ENCODE assay signal across 3 worm cellular contexts in the genomic region with DNA sequence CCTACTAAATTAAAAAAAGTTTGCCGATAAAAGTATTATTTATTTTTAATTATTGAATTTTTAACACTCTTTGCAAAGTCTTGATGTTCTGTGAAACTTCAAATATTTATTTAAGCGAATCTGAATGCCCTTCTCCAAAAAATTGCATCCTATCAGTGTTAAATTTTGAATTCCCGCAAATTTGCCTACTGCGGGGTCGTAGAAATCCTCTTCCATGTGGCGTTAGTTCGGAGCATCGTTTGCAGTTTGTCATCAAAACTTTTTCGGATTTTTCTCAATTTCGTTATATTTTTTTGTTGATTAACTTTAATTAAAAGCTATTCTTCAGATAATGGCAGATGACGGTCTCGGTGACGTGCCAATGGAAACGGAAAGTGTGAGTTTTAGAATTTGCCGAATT.
TF ChIP-seq lines count a peak whose summit lies in the region.

TSS of gene ufd-3 (plus strand) at position 324 of the 400 bp plus-strand sequence.

TF ChIP-seq in whole organism, L1 larva, 84 proteins besides CTCF, POLR2A, EP300 and RAD21 (continued from another document and continues in another):
- TF ChIP-seq ceh-8 (GFP tag; optimal IDR thresholded peaks at IDR 0.05; lab: Kevin White, UChicago) (peak; percentile 61), snu-23 (GFP tag; optimal IDR thresholded peaks at IDR 0.05; lab: Kevin White, UChicago) (peak; percentile 92), ztf-11 (tag; optimal IDR thresholded peaks at IDR 0.05; lab: Kevin White, UChicago) (peak in 1 of 2 experiments; percentile 94), ceh-63 (GFP tag; optimal IDR thresholded peaks at IDR 0.05; lab: Kevin White, UChicago) (no peak), pax-3 (tag; optimal IDR thresholded peaks at IDR 0.05; lab: Kevin White, UChicago) (peak; percentile 90), ces-1 (GFP tag; optimal IDR thresholded peaks at IDR 0.05; lab: Kevin White, UChicago) (no peak), sup-37 (GFP tag; optimal IDR thresholded peaks at IDR 0.05; lab: Kevin White, UChicago) (peak; percentile 59), fkh-4 (tag; optimal IDR thresholded peaks at IDR 0.05; lab: Kevin White, UChicago; ENCODE audit: borderline replicate concordance) (peak; percentile 90), nhr-237 (tag; optimal IDR thresholded peaks at IDR 0.05; lab: Kevin White, UChicago) (peak; percentile 37), sox-4 (tag; optimal IDR thresholded peaks at IDR 0.05; lab: Kevin White, UChicago) (peak; percentile 92), unc-30 (tag; optimal IDR thresholded peaks at IDR 0.05; lab: Kevin White, UChicago) (no peak), hlh-17 (GFP tag; optimal IDR thresholded peaks at IDR 0.05; lab: Kevin White, UChicago; ENCODE audit: borderline replicate concordance) (no peak), zag-1 (tag; optimal IDR thresholded peaks at IDR 0.05; lab: Kevin White, UChicago) (peak; percentile 15), fkh-10 (GFP tag; optimal IDR thresholded peaks at IDR 0.05; lab: Kevin White, UChicago) (peak; percentile 50), tbx-2 (tag; optimal IDR thresholded peaks at IDR 0.05; lab: Kevin White, UChicago) (peak; percentile 93), C16A3.4 (tag; optimal IDR thresholded peaks at IDR 0.05; lab: Kevin White, UChicago) (peak; percentile 93), nhr-11 (tag; optimal IDR thresholded peaks at IDR 0.05; lab: Kevin White, UChicago) (peak; percentile 89), efl-3 (GFP tag; optimal IDR thresholded peaks at IDR 0.05; lab: Kevin White, UChicago) (no peak), aha-1 (tag; optimal IDR thresholded peaks at IDR 0.05; lab: Kevin White, UChicago) (no peak), irx-1 (tag; optimal IDR thresholded peaks at IDR 0.05; lab: Kevin White, UChicago) (peak; percentile 95), nhr-90 (tag; optimal IDR thresholded peaks at IDR 0.05; lab: Kevin White, UChicago; ENCODE audit: poor library complexity) (peak; percentile 93), C04F5.9 (tag; optimal IDR thresholded peaks at IDR 0.05; lab: Kevin White, UChicago) (peak; percentile 85), jun-1 (tag; optimal IDR thresholded peaks at IDR 0.05; lab: Kevin White, UChicago) (peak; percentile 68), pag-3 (tag; optimal IDR thresholded peaks at IDR 0.05; lab: Kevin White, UChicago; ENCODE audit: borderline replicate concordance, insufficient read depth) (no peak), ztf-4 (tag; optimal IDR thresholded peaks at IDR 0.05; lab: Kevin White, UChicago) (peak; percentile 47), nhr-76 (tag; optimal IDR thresholded peaks at IDR 0.05; lab: Kevin White, UChicago) (no peak), isw-1 (GFP tag; IDR thresholded peaks at IDR 0.05; lab: Robert Waterston, UW) (peak; percentile 83), lin-39 (tag; optimal IDR thresholded peaks at IDR 0.05; lab: Kevin White, UChicago) (peak; percentile 73), pqm-1 (tag; optimal IDR thresholded peaks at IDR 0.05; lab: Kevin White, UChicago) (no peak), elt-3 (tag; optimal IDR thresholded peaks at IDR 0.05; lab: Kevin White, UChicago) (peak in 5 of 6 experiments; percentile 8 to 95 (median 49)), tlp-1 (tag; optimal IDR thresholded peaks at IDR 0.05; lab: Kevin White, UChicago) (no peak), lin-14 (GFP tag; optimal IDR thresholded peaks at IDR 0.05; lab: Kevin White, UChicago) (peak; percentile 91), hlh-4 (tag; optimal IDR thresholded peaks at IDR 0.05; lab: Kevin White, UChicago) (peak; percentile 63), unc-62 (GFP tag; optimal IDR thresholded peaks at IDR 0.05; lab: Kevin White, UChicago) (no peak), Y116A8C.19 (tag; optimal IDR thresholded peaks at IDR 0.05; lab: Kevin White, UChicago; ENCODE audit: borderline replicate concordance) (peak; percentile 80), rnt-1 (tag; optimal IDR thresholded peaks at IDR 0.05; lab: Kevin White, UChicago) (peak; percentile 99), nhr-71 (tag; optimal IDR thresholded peaks at IDR 0.05; lab: Kevin White, UChicago) (peak; percentile 96), xbp-1 (tag; optimal IDR thresholded peaks at IDR 0.05; lab: Kevin White, UChicago) (peak; percentile 92), nhr-77 (tag; optimal IDR thresholded peaks at IDR 0.05; lab: Kevin White, UChicago) (peak; percentile 48), nhr-28 (tag; optimal IDR thresholded peaks at IDR 0.05; lab: Kevin White, UChicago) (no peak), snpc-4 (tag; optimal IDR thresholded peaks at IDR 0.05; lab: Kevin White, UChicago) (peak; percentile 78)

TF ChIP-seq in whole organism, L3 larva, 47 proteins besides CTCF, POLR2A, EP300 and RAD21 (continued from another document):
- TF ChIP-seq R02D3.7 (tag; optimal IDR thresholded peaks at IDR 0.05; lab: Kevin White, UChicago) (peak; percentile 65), nhr-11 (tag; optimal IDR thresholded peaks at IDR 0.05; lab: Kevin White, UChicago) (peak; percentile 72), mml-1 (tag; optimal IDR thresholded peaks at IDR 0.05; lab: Kevin White, UChicago) (no peak), unc-62 (GFP tag; optimal IDR thresholded peaks at IDR 0.05; lab: Kevin White, UChicago) (no peak), nhr-25 (tag; optimal IDR thresholded peaks at IDR 0.05; lab: Kevin White, UChicago) (peak; percentile 76), snpc-4 (tag; optimal IDR thresholded peaks at IDR 0.05; lab: Kevin White, UChicago) (peak; percentile 70), ceh-9 (tag; optimal IDR thresholded peaks at IDR 0.05; lab: Kevin White, UChicago) (no peak), lsy-12 (tag; optimal IDR thresholded peaks at IDR 0.05; lab: Kevin White, UChicago) (peak; percentile 39), egl-5 (tag; optimal IDR thresholded peaks at IDR 0.05; lab: Kevin White, UChicago) (peak; percentile 23), ztf-11 (tag; optimal IDR thresholded peaks at IDR 0.05; lab: Kevin White, UChicago) (no peak)

TF ChIP-seq in whole organism, young adult, 124 proteins besides CTCF, POLR2A, EP300 and RAD21 (continued from another document and continues in another):
- TF ChIP-seq attf-3 (GFP tag; conservative IDR thresholded peaks at IDR 0.05; lab: Robert Waterston, UW) (peak; percentile 92), repo-1 (tag; optimal IDR thresholded peaks at IDR 0.05; lab: Kevin White, UChicago) (peak; percentile 1), ceh-27 (GFP tag; optimal IDR thresholded peaks at IDR 0.05; lab: Kevin White, UChicago) (peak; percentile 90), nhr-179 (tag; optimal IDR thresholded peaks at IDR 0.05; lab: Kevin White, UChicago) (no peak), lin-54 (GFP tag; optimal IDR thresholded peaks at IDR 0.05; lab: Kevin White, UChicago) (peak; percentile 99), ztf-18 (tag; optimal IDR thresholded peaks at IDR 0.05; lab: Kevin White, UChicago) (peak; percentile 41), hmg-1.2 (GFP tag; IDR thresholded peaks at IDR 0.05; lab: Robert Waterston, UW) (peak; percentile 42), lin-26 (GFP tag; IDR thresholded peaks at IDR 0.05; lab: Robert Waterston, UW) (no peak), B0019.2 (GFP tag; conservative IDR thresholded peaks at IDR 0.05; lab: Robert Waterston, UW) (no peak), ets-4 (GFP tag; optimal IDR thresholded peaks at IDR 0.05; lab: Kevin White, UChicago) (no peak), gei-17 (GFP tag; optimal IDR thresholded peaks at IDR 0.05; lab: Kevin White, UChicago) (no peak), nfya-1 (tag; optimal IDR thresholded peaks at IDR 0.05; lab: Kevin White, UChicago; ENCODE audit: borderline replicate concordance, insufficient read depth) (no peak), ZK185.1 (tag; optimal IDR thresholded peaks at IDR 0.05; lab: Kevin White, UChicago; ENCODE audit: poor library complexity, severe bottlenecking) (peak; percentile 93), somi-1 (GFP tag; optimal IDR thresholded peaks at IDR 0.05; lab: Kevin White, UChicago) (peak; percentile 51), nfyb-1 (GFP tag; IDR thresholded peaks at IDR 0.05; lab: Robert Waterston, UW) (no peak), zfh-2 (GFP tag; conservative IDR thresholded peaks at IDR 0.05; lab: Robert Waterston, UW) (no peak), ztf-3 (GFP tag; optimal IDR thresholded peaks at IDR 0.05; lab: Kevin White, UChicago) (no peak), efl-1 (GFP tag; optimal IDR thresholded peaks at IDR 0.05; lab: Kevin White, UChicago) (peak; percentile 86), Y53F4B.3 (GFP tag; IDR thresholded peaks at IDR 0.05; lab: Robert Waterston, UW) (no peak), lsl-1 (GFP tag; optimal IDR thresholded peaks at IDR 0.05; lab: Kevin White, UChicago) (peak; percentile 54), B0336.3 (GFP tag; IDR thresholded peaks at IDR 0.05; lab: Robert Waterston, UW) (peak; percentile 86), ztf-25 (GFP tag; IDR thresholded peaks at IDR 0.05; lab: Robert Waterston, UW) (peak; percentile 65; the same call in 1 of the 2 replicates), fkh-3 (tag; optimal IDR thresholded peaks at IDR 0.05; lab: Kevin White, UChicago) (no peak), F23B12.7 (tag; optimal IDR thresholded peaks at IDR 0.05; lab: Kevin White, UChicago; ENCODE audit: insufficient read depth) (peak; percentile 64), akir-1 (GFP tag; optimal IDR thresholded peaks at IDR 0.05; lab: Kevin White, UChicago) (peak; percentile 24), lin-40 (tag; optimal IDR thresholded peaks at IDR 0.05; lab: Kevin White, UChicago) (no peak), nhr-90 (tag; optimal IDR thresholded peaks at IDR 0.05; lab: Kevin White, UChicago) (no peak), bed-1 (GFP tag; IDR thresholded peaks at IDR 0.05; lab: Robert Waterston, UW) (no peak), nhr-120 (GFP tag; IDR thresholded peaks at IDR 0.05; lab: Robert Waterston, UW) (no peak), sea-2 (GFP tag; IDR thresholded peaks at IDR 0.05; lab: Robert Waterston, UW) (no peak), ama-1 (optimal IDR thresholded peaks at IDR 0.05; lab: Kevin White, UChicago) (no peak), ama-1 (GFP tag; optimal IDR thresholded peaks at IDR 0.05; lab: Kevin White, UChicago) (no peak), cebp-2 (GFP tag; IDR thresholded peaks at IDR 0.05; lab: Robert Waterston, UW) (no peak), Y95B8A.8 (GFP tag; IDR thresholded peaks at IDR 0.05; lab: Robert Waterston, UW) (no peak), T26A5.8 (tag; optimal IDR thresholded peaks at IDR 0.05; lab: Kevin White, UChicago) (no peak), B0035.1 (tag; optimal IDR thresholded peaks at IDR 0.05; lab: Kevin White, UChicago) (peak; percentile 58), F57A8.1 (GFP tag; optimal IDR thresholded peaks at IDR 0.05; lab: Kevin White, UChicago) (no peak), mel-28 (tag; optimal IDR thresholded peaks at IDR 0.05; lab: Kevin White, UChicago; ENCODE audit: borderline replicate concordance) (no peak), aptf-2 (GFP tag; conservative IDR thresholded peaks at IDR 0.05; lab: Robert Waterston, UW) (peak; percentile 69; the same call in 1 of the 2 replicates), ztf-28 (GFP tag; IDR thresholded peaks at IDR 0.05; lab: Robert Waterston, UW) (no peak), mcd-1 (GFP tag; IDR thresholded peaks at IDR 0.05; lab: Robert Waterston, UW) (peak; percentile 72), unc-62 (GFP tag; optimal IDR thresholded peaks at IDR 0.05; lab: Kevin White, UChicago) (no peak), nfya-2 (GFP tag; IDR thresholded peaks at IDR 0.05; lab: Robert Waterston, UW) (0 out of 2 replicates have a peak, but pooled peaks have one; percentile 45), F37B4.10 (GFP tag; IDR thresholded peaks at IDR 0.05; lab: Robert Waterston, UW) (no peak), attf-6 (GFP tag; IDR thresholded peaks at IDR 0.05; lab: Robert Waterston, UW) (0 out of 2 replicates have a peak, but pooled peaks have one; percentile 22), madf-10 (tag; optimal IDR thresholded peaks at IDR 0.05; lab: Kevin White, UChicago) (peak; percentile 47), hsf-1 (GFP tag; IDR thresholded peaks at IDR 0.05; lab: Robert Waterston, UW) (no peak; the same call in 1 of the 2 replicates), F55B11.4 (tag; optimal IDR thresholded peaks at IDR 0.05; lab: Kevin White, UChicago; ENCODE audit: borderline replicate concordance, insufficient read depth) (no peak), snpc-4 (GFP tag; optimal IDR thresholded peaks at IDR 0.05; lab: Kevin White, UChicago) (peak; percentile 5), snpc-4 (tag; optimal IDR thresholded peaks at IDR 0.05; lab: Kevin White, UChicago) (peak; percentile 9 to 34 (median 24)), let-526 (GFP tag; IDR thresholded peaks at IDR 0.05; lab: Robert Waterston, UW) (no peak; the same call in 1 of the 2 replicates), rec-8 (tag; optimal IDR thresholded peaks at IDR 0.05; lab: Kevin White, UChicago) (peak; percentile 43 to 73), madf-3 (GFP tag; IDR thresholded peaks at IDR 0.05; lab: Robert Waterston, UW) (0 out of 2 replicates have a peak, but pooled peaks have one; percentile 59), F49E8.2 (tag; optimal IDR thresholded peaks at IDR 0.05; lab: Kevin White, UChicago; ENCODE audit: insufficient read depth) (no peak), pha-4 (tag; optimal IDR thresholded peaks at IDR 0.05; lab: Kevin White, UChicago) (peak; percentile 78), mes-4 (tag; optimal IDR thresholded peaks at IDR 0.05; lab: Kevin White, UChicago) (no peak), attf-5 (GFP tag; optimal IDR thresholded peaks at IDR 0.05; lab: Kevin White, UChicago) (peak; percentile 81), xnd-1 (tag; optimal IDR thresholded peaks at IDR 0.05; lab: Kevin White, UChicago) (peak; percentile 53), let-607 (tag; optimal IDR thresholded peaks at IDR 0.05; lab: Kevin White, UChicago) (peak in 1 of 2 experiments; percentile 33), snpc-3.4 (tag; optimal IDR thresholded peaks at IDR 0.05; lab: Kevin White, UChicago) (peak; percentile 58), ceh-58 (GFP tag; IDR thresholded peaks at IDR 0.05; lab: Robert Waterston, UW) (no peak), bed-2 (GFP tag; IDR thresholded peaks at IDR 0.05; lab: Robert Waterston, UW) (peak; percentile 49; the same call in 1 of the 2 replicates), rpc-1 (optimal IDR thresholded peaks at IDR 0.05; lab: Kevin White, UChicago) (no peak), rpc-1 (tag; optimal IDR thresholded peaks at IDR 0.05; lab: Kevin White, UChicago) (no peak), F57C9.4 (tag; optimal IDR thresholded peaks at IDR 0.05; lab: Kevin White, UChicago) (peak; percentile 55), chd-7 (tag; optimal IDR thresholded peaks at IDR 0.05; lab: Kevin White, UChicago) (no peak), B0261.1 (tag; optimal IDR thresholded peaks at IDR 0.05; lab: Kevin White, UChicago) (no peak), lir-1 (GFP tag; conservative IDR thresholded peaks at IDR 0.05; lab: Robert Waterston, UW) (0 out of 2 replicates have a peak, but pooled peaks have one; percentile 30), K12H6.12 (tag; optimal IDR thresholded peaks at IDR 0.05; lab: Kevin White, UChicago) (peak; percentile 72), sptf-2 (GFP tag; optimal IDR thresholded peaks at IDR 0.05; lab: Kevin White, UChicago) (no peak), sdz-38 (tag; optimal IDR thresholded peaks at IDR 0.05; lab: Kevin White, UChicago) (no peak), K11D2.4 (GFP tag; IDR thresholded peaks at IDR 0.05; lab: Robert Waterston, UW) (peak; percentile 47; the same call in 1 of the 2 replicates), nhr-27 (tag; optimal IDR thresholded peaks at IDR 0.05; lab: Kevin White, UChicago) (peak; percentile 27), Y79H2A.3 (GFP tag; conservative IDR thresholded peaks at IDR 0.05; lab: Robert Waterston, UW) (0 out of 2 replicates have a peak, but pooled peaks have one; percentile 9), ceh-40 (GFP tag; IDR thresholded peaks at IDR 0.05; lab: Robert Waterston, UW) (no peak), hrde-1 (tag; optimal IDR thresholded peaks at IDR 0.05; lab: Kevin White, UChicago; ENCODE audit: borderline replicate concordance) (peak; percentile 15), ceh-100 (GFP tag; IDR thresholded peaks at IDR 0.05; lab: Robert Waterston, UW) (peak; percentile 58), madf-8 (GFP tag; conservative IDR thresholded peaks at IDR 0.05; lab: Robert Waterston, UW) (peak; percentile 33; the same call in 1 of the 2 replicates)
